Fruit fly (Drosophila melanogaster): ENCODE results near the gene Ptip.

Gene Ptip

dm6 chr3L:14053073-14053643 is 24.2 kb upstream of the Ptip start, which contains the start of the genes CG13484 and Frl (continued):
- TF ChIP-seq abd-A (tag; optimal IDR thresholded peaks at IDR 0.05) (no peak), yki (optimal IDR thresholded peaks at IDR 0.05) (no peak), tap (tag; optimal IDR thresholded peaks at IDR 0.05) (no peak), CG1024 (GFP tag; IDR thresholded peaks at IDR 0.05) (0 out of 2 replicates have a peak, but pooled peaks have one; percentile 29), Blimp-1 (GFP tag; optimal IDR thresholded peaks at IDR 0.05) (peak; percentile 20), CG14441 (GFP tag; IDR thresholded peaks at IDR 0.05) (no peak), CG31365 (tag; optimal IDR thresholded peaks at IDR 0.05) (no peak), CG18619 (GFP tag; optimal IDR thresholded peaks at IDR 0.05) (no peak), Mad (GFP tag; optimal IDR thresholded peaks at IDR 0.05) (peak; percentile 59), jigr1 (GFP tag; IDR thresholded peaks at IDR 0.05) (no peak), wek (GFP tag; optimal IDR thresholded peaks at IDR 0.05) (peak; percentile 29), CG1233 (GFP tag; optimal IDR thresholded peaks at IDR 0.05) (no peak), Scr (GFP tag; IDR thresholded peaks at IDR 0.05; ENCODE audit: partially characterized antibody) (no peak; the same call in 1 of the 2 replicates), H15 (GFP tag; IDR thresholded peaks at IDR 0.05) (no peak), tna (GFP tag; IDR thresholded peaks at IDR 0.05; ENCODE audit: partially characterized antibody) (0 out of 2 replicates have a peak, but pooled peaks have one; percentile 29), NFAT (GFP tag; IDR thresholded peaks at IDR 0.05) (peak; percentile 29; the same call in 1 of the 2 replicates), en (GFP tag; optimal IDR thresholded peaks at IDR 0.05) (no peak), MESR4 (GFP tag; optimal IDR thresholded peaks at IDR 0.05) (peak; percentile 92), unc-4 (GFP tag; IDR thresholded peaks at IDR 0.05; ENCODE audit: partially characterized antibody) (peak; percentile 41; the same call in 1 of the 2 replicates), CG10274 (GFP tag; optimal IDR thresholded peaks at IDR 0.05) (no peak), BtbVII (GFP tag; optimal IDR thresholded peaks at IDR 0.05) (no peak), CG3281 (GFP tag; optimal IDR thresholded peaks at IDR 0.05) (no peak), insv (GFP tag; optimal IDR thresholded peaks at IDR 0.05) (peak in 1 of 2 experiments; percentile 11), ab (GFP tag; optimal IDR thresholded peaks at IDR 0.05) (no peak), B-H1 (GFP tag; IDR thresholded peaks at IDR 0.05) (no peak), HLH3B (GFP tag; IDR thresholded peaks at IDR 0.05) (no peak), CG5953 (GFP tag; IDR thresholded peaks at IDR 0.05) (no peak), zen (tag; optimal IDR thresholded peaks at IDR 0.05) (peak; percentile 78), ems (GFP tag; optimal IDR thresholded peaks at IDR 0.05) (peak; percentile 39), mam (GFP tag; optimal IDR thresholded peaks at IDR 0.05) (no peak), emc (GFP tag; optimal IDR thresholded peaks at IDR 0.05) (no peak), CG3847 (GFP tag; IDR thresholded peaks at IDR 0.05) (peak; percentile 75), vfl (GFP tag; optimal IDR thresholded peaks at IDR 0.05) (no peak), ara (GFP tag; IDR thresholded peaks at IDR 0.05) (no peak), tgo (GFP tag; IDR thresholded peaks at IDR 0.05) (no peak), bab2 (GFP tag; optimal IDR thresholded peaks at IDR 0.05) (no peak), CG7556 (GFP tag; optimal IDR thresholded peaks at IDR 0.05) (peak; percentile 2), ind (GFP tag; optimal IDR thresholded peaks at IDR 0.05) (no peak), CG10147 (GFP tag; optimal IDR thresholded peaks at IDR 0.05) (peak; percentile 39), fd102C (GFP tag; optimal IDR thresholded peaks at IDR 0.05) (no peak), bigmax (GFP tag; optimal IDR thresholded peaks at IDR 0.05) (peak; percentile 12), CHES-1-like (GFP tag; optimal IDR thresholded peaks at IDR 0.05) (peak; percentile 57), pho (GFP tag; optimal IDR thresholded peaks at IDR 0.05) (peak; percentile 32), Ada2b (GFP tag; IDR thresholded peaks at IDR 0.05) (no peak), pfk (GFP tag; optimal IDR thresholded peaks at IDR 0.05) (no peak), crc (GFP tag; optimal IDR thresholded peaks at IDR 0.05) (no peak), stc (GFP tag; IDR thresholded peaks at IDR 0.05) (no peak), ATbp (GFP tag; optimal IDR thresholded peaks at IDR 0.05) (no peak), Usf (GFP tag; optimal IDR thresholded peaks at IDR 0.05) (no peak), CG17385 (GFP tag; optimal IDR thresholded peaks at IDR 0.05) (no peak), H2.0 (GFP tag; IDR thresholded peaks at IDR 0.05) (no peak)
